Worm (Caenorhabditis elegans) whole organism, late embryonic: ENCODE measurements around the gene plrg-1.

Experiments
- F13H6.1 ChIP-seq: sonication (generic microtip); optimal IDR thresholded peaks from 2 replicates; lab custom pipeline; 2016; ENCODE audit warnings: missing genetic modification characterization, missing compliant biosample characterization
- K02D7.2 ChIP-seq: sonication (generic microtip); optimal IDR thresholded peaks from 2 replicates; lab custom pipeline; 2017; ENCODE audit warnings: mild to moderate bottlenecking, missing genetic modification characterization, missing compliant biosample characterization
- Y22D7AL.16 ChIP-seq: sonication (generic microtip); optimal IDR thresholded peaks from 2 replicates; lab custom pipeline; 2016; ENCODE audit warnings: missing genetic modification characterization, missing compliant biosample characterization
- ceh-14 ChIP-seq: sonication (generic microtip); optimal IDR thresholded peaks from 2 replicates; lab custom pipeline; 2016; ENCODE audit warnings: missing genotype, missing genetic modification characterization, missing compliant biosample characterization
- ceh-18 ChIP-seq: sonication (generic microtip); optimal IDR thresholded peaks from 2 replicates; lab custom pipeline; 2016; ENCODE audit warnings: missing genetic modification characterization, missing compliant biosample characterization
- ceh-19 ChIP-seq: fragments of 200-800 bp; sonication (Bioruptor generic); optimal IDR thresholded peaks from 2 replicates; lab custom pipeline; 2018; ENCODE audit warnings: mild to moderate bottlenecking, missing genetic modification characterization, missing compliant biosample characterization
- ceh-2 ChIP-seq: sonication (generic microtip); optimal IDR thresholded peaks from 2 replicates; lab custom pipeline; 2016; ENCODE audit warnings: missing genotype, missing genetic modification characterization, missing compliant biosample characterization
- ceh-22 ChIP-seq: sonication (generic microtip); optimal IDR thresholded peaks from 2 replicates; lab custom pipeline; 2017; ENCODE audit warnings: missing biosample characterization, missing genetic modification characterization
- ceh-24 ChIP-seq: sonication (generic microtip); optimal IDR thresholded peaks from 2 replicates; lab custom pipeline; 2016; ENCODE audit warnings: mild to moderate bottlenecking, missing genetic modification characterization, missing compliant biosample characterization
- ceh-48 ChIP-seq: sonication (generic microtip); optimal IDR thresholded peaks from 2 replicates; lab custom pipeline; 2016; ENCODE audit warnings: missing genetic modification characterization, inconsistent platforms, missing compliant biosample characterization
- ceh-6 ChIP-seq: fragments of 200-800 bp; sonication (Bioruptor generic); optimal IDR thresholded peaks from 2 replicates; lab custom pipeline; 2018; ENCODE audit warnings: mild to moderate bottlenecking, missing genetic modification characterization, missing compliant biosample characterization
- elt-4 ChIP-seq: sonication (generic microtip); optimal IDR thresholded peaks from 2 replicates; lab custom pipeline; 2016; ENCODE audit warnings: missing genetic modification characterization, missing compliant biosample characterization
- ets-4 ChIP-seq: sonication (generic microtip); optimal IDR thresholded peaks from 2 replicates; lab custom pipeline; 2016; ENCODE audit warnings: missing genetic modification characterization, missing compliant biosample characterization
- eyg-1 ChIP-seq: sonication (generic microtip); optimal IDR thresholded peaks from 2 replicates; lab custom pipeline; 2016; ENCODE audit warnings: missing genotype, missing genetic modification characterization, missing compliant biosample characterization
- fax-1 ChIP-seq: sonication (generic microtip); optimal IDR thresholded peaks from 2 replicates; lab custom pipeline; 2016; ENCODE audit warnings: missing genotype, missing genetic modification characterization, missing compliant biosample characterization
- fkh-10 ChIP-seq: fragments of 150-350 bp; optimal IDR thresholded peaks from 2 replicates; lab custom pipeline; 2014; ENCODE audit warnings: missing biosample characterization, missing genetic modification reagents, missing genetic modification characterization
- gmeb-2 ChIP-seq: sonication (generic microtip); optimal IDR thresholded peaks from 2 replicates; lab custom pipeline; 2016; ENCODE audit warnings: missing genetic modification characterization, inconsistent platforms, missing compliant biosample characterization
- hlh-15 ChIP-seq: sonication (generic microtip); optimal IDR thresholded peaks from 2 replicates; lab custom pipeline; 2016; ENCODE audit warnings: missing genetic modification characterization, missing compliant biosample characterization
- hlh-30 ChIP-seq: sonication (generic microtip); optimal IDR thresholded peaks from 2 replicates; lab custom pipeline; 2017; ENCODE audit warnings: antibody characterized with exemption, missing genetic modification characterization, missing compliant biosample characterization; ENCODE audit not compliant: insufficient read depth
- hlh-6 ChIP-seq: sonication (generic microtip); optimal IDR thresholded peaks from 2 replicates; lab custom pipeline; 2016; ENCODE audit warnings: missing genotype, missing genetic modification characterization, missing compliant biosample characterization
- hlh-8 ChIP-seq: sonication (generic microtip); optimal IDR thresholded peaks from 2 replicates; lab custom pipeline; 2016; ENCODE audit warnings: missing genotype, missing genetic modification characterization, missing compliant biosample characterization
- madf-2 ChIP-seq: sonication (generic microtip); optimal IDR thresholded peaks from 2 replicates; lab custom pipeline; 2017; ENCODE audit warnings: missing genetic modification characterization, missing compliant biosample characterization
- nfya-1 ChIP-seq: sonication (generic microtip); optimal IDR thresholded peaks from 2 replicates; lab custom pipeline; 2017; ENCODE audit warnings: missing genetic modification characterization, mild to moderate bottlenecking, missing compliant biosample characterization, antibody characterized with exemption, moderate library complexity
- nhr-11 ChIP-seq: fragments of 150-350 bp; optimal IDR thresholded peaks from 2 replicates; lab custom pipeline; 2014; ENCODE audit warnings: missing biosample characterization, missing genetic modification characterization
- nhr-232 ChIP-seq: sonication (generic microtip); optimal IDR thresholded peaks from 2 replicates; lab custom pipeline; 2016; ENCODE audit warnings: missing genetic modification characterization, missing compliant biosample characterization
- odd-2 ChIP-seq: sonication (generic microtip); optimal IDR thresholded peaks from 2 replicates; lab custom pipeline; 2017; ENCODE audit warnings: antibody characterized with exemption, mild to moderate bottlenecking, missing genetic modification characterization, missing compliant biosample characterization
- pag-3 ChIP-seq: sonication (generic microtip); optimal IDR thresholded peaks from 2 replicates; lab custom pipeline; 2016; ENCODE audit warnings: missing compliant biosample characterization, missing genetic modification characterization, borderline replicate concordance
- pax-1 ChIP-seq: fragments of 150-350 bp; optimal IDR thresholded peaks from 2 replicates; lab custom pipeline; 2014; ENCODE audit warnings: missing biosample characterization, missing genetic modification characterization
- pha-4 ChIP-seq: fragments of 150-350 bp; optimal IDR thresholded peaks from 2 replicates; lab custom pipeline; 2018; ENCODE audit warnings: missing biosample characterization, missing genetic modification reagents, missing genetic modification characterization
- pqm-1 ChIP-seq: sonication (generic microtip); optimal IDR thresholded peaks from 2 replicates; lab custom pipeline; 2016; ENCODE audit warnings: missing genetic modification characterization, missing compliant biosample characterization
- ref-2 ChIP-seq: sonication (generic microtip); optimal IDR thresholded peaks from 2 replicates; lab custom pipeline; 2016; ENCODE audit warnings: missing genetic modification characterization, missing compliant biosample characterization
- sox-2 ChIP-seq: fragments of 200-800 bp; sonication (Bioruptor generic); IDR thresholded peaks from 2 replicates; pipeline ENCODE4 v1.3.6; 2022; ENCODE audit warnings: missing genetic modification reagents, missing genetic modification characterization, missing compliant biosample characterization
- syd-9 ChIP-seq: sonication (generic microtip); optimal IDR thresholded peaks from 2 replicates; lab custom pipeline; 2016; ENCODE audit warnings: mild to moderate bottlenecking, missing genetic modification characterization, moderate library complexity, missing compliant biosample characterization
- ttx-3 ChIP-seq: sonication (generic microtip); optimal IDR thresholded peaks from 2 replicates; lab custom pipeline; 2016; ENCODE audit warnings: missing genetic modification reagents, missing genetic modification characterization, missing compliant biosample characterization
- unc-3 ChIP-seq, 2 experiments: fragments of 200-800 bp in 1 of 2; sonication (Bioruptor generic) in 1 of 2; sonication (generic microtip) in 1 of 2; conservative IDR thresholded peaks in 1 of 2; optimal IDR thresholded peaks in 1 of 2; 2 replicates each; pipeline versions ENCODE4 v1.3.6 to Lab custom; 2016 to 2022; ENCODE audit warnings: missing compliant biosample characterization in 2 of 2, missing genetic modification characterization in 2 of 2, missing genetic modification reagents in 1 of 2
- unc-42 ChIP-seq: sonication (generic microtip); optimal IDR thresholded peaks from 2 replicates; lab custom pipeline; 2016; ENCODE audit warnings: missing genotype, missing genetic modification characterization, missing compliant biosample characterization
- unc-55 ChIP-seq: sonication (generic microtip); optimal IDR thresholded peaks from 2 replicates; lab custom pipeline; 2017; ENCODE audit warnings: missing biosample characterization, missing genetic modification reagents, missing genetic modification characterization
- unc-86 ChIP-seq: sonication (generic microtip); optimal IDR thresholded peaks from 2 replicates; lab custom pipeline; 2016; ENCODE audit warnings: missing genetic modification characterization, missing compliant biosample characterization

The plrg-1 gene

ce11 chrV:10807862-10808327 lies at the start of gene plrg-1 (continued):
- peak; percentile 49 for TF ChIP-seq pax-1
- no peak for TF ChIP-seq pha-4 (tag; lab: Kevin White, UChicago)
- peak; percentile 71 for TF ChIP-seq ceh-22 (tag; lab: Kevin White, UChicago)
- TF ChIP-seq ceh-48 (tag; lab: Kevin White, UChicago) = peak; percentile 58
- TF ChIP-seq fkh-10 (GFP tag; lab: Kevin White, UChicago) = peak; percentile 22
- peak; percentile 83 for TF ChIP-seq ttx-3 (tag; lab: Kevin White, UChicago)
- peak; percentile 46 for TF ChIP-seq pqm-1 (tag; lab: Kevin White, UChicago)
- peak; percentile 91 for TF ChIP-seq hlh-6 (tag; lab: Kevin White, UChicago)
- TF ChIP-seq F13H6.1 (tag; lab: Kevin White, UChicago) = peak; percentile 77
- peak; percentile 79 for TF ChIP-seq madf-2 (tag; lab: Kevin White, UChicago)
- TF ChIP-seq unc-86 (tag; lab: Kevin White, UChicago) = peak; percentile 85
- TF ChIP-seq Y22D7AL.16 = peak; percentile 63
- TF ChIP-seq syd-9 (tag; lab: Kevin White, UChicago) = peak; percentile 79
- TF ChIP-seq ceh-6 = peak; percentile 82
- TF ChIP-seq ceh-14 (tag; lab: Kevin White, UChicago) = peak; percentile 95
- no peak for TF ChIP-seq ceh-24
- TF ChIP-seq unc-55 = peak; percentile 11

DNA sequence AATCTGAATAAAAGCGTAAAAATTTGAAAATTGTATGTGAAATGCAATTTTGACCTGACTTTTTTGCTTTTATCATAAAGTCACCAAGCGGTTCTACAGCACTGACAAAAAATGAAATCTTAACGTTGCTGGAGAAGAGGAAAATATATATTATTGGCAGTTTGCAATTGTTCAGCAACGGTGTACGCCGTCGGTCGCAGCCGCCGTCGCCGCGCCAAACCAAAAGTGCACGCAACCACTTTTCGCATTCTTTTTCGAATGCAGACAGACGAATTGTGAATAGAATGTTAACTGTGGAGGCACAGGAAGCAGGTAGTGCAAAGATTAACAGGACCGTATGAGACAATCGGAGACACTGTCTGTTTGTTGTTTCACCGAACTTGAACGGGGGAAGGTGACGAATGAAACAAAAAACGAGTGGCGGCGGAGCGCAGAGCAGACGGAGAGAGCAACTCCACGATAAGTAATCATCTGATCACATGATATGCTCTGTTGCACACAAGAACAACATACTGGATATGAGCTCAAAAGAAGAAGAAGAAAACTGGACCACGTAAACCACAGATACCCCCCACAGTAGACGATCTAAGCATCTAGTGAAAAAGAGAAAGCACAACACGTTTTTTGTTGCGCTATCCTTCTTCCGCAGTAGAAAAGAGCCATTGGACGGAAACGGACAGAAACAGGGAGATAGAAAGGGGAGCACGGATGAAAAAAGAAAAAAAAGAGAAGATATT lies 49.4 kb upstream of the plrg-1 start:
- TF ChIP-seq ref-2 (tag; lab: Kevin White, UChicago) (no peak), ceh-18 (peak; percentile 45), unc-42 (tag; lab: Kevin White, UChicago) (peak; percentile 29), K02D7.2 (tag; lab: Kevin White, UChicago) (peak; percentile 21), hlh-30 (tag; lab: Kevin White, UChicago) (peak; percentile 27)

ce11 chrV:10855363-10855762 lies 47.7 kb upstream of the plrg-1 start:
- TF ChIP-seq ceh-24 (no peak), pqm-1 (tag; lab: Kevin White, UChicago) (peak; percentile 35)

- no peak for TF ChIP-seq ets-4 (tag; lab: Kevin White, UChicago)
- TF ChIP-seq ceh-19 (GFP tag; lab: Kevin White, UChicago) = no peak
- TF ChIP-seq unc-3 (GFP tag; conservative IDR thresholded peaks at IDR 0.05; lab: Robert Waterston, UW) = no peak
- TF ChIP-seq unc-3 (tag; optimal IDR thresholded peaks at IDR 0.05; lab: Kevin White, UChicago) = no peak
- TF ChIP-seq eyg-1 = no peak
- no peak for TF ChIP-seq nhr-11 (tag; lab: Kevin White, UChicago)
- TF ChIP-seq elt-4 (tag; lab: Kevin White, UChicago) = no peak
- TF ChIP-seq ceh-48 (tag; lab: Kevin White, UChicago) = no peak
- no peak for TF ChIP-seq ttx-3 (tag; lab: Kevin White, UChicago)
- no peak for TF ChIP-seq gmeb-2 (tag; lab: Kevin White, UChicago)
- TF ChIP-seq nfya-1 (tag; lab: Kevin White, UChicago) = no peak
- no peak for TF ChIP-seq nhr-232 (tag; lab: Kevin White, UChicago)
- no peak for TF ChIP-seq ceh-24
- no peak for TF ChIP-seq odd-2 (tag; lab: Kevin White, UChicago)
- no peak for TF ChIP-seq fax-1
- TF ChIP-seq, all 69 proteins: peak for 0
Observed at ce11 chrV:10854197-10854596, 46.5 kb upstream of the plrg-1 start.

DNA sequence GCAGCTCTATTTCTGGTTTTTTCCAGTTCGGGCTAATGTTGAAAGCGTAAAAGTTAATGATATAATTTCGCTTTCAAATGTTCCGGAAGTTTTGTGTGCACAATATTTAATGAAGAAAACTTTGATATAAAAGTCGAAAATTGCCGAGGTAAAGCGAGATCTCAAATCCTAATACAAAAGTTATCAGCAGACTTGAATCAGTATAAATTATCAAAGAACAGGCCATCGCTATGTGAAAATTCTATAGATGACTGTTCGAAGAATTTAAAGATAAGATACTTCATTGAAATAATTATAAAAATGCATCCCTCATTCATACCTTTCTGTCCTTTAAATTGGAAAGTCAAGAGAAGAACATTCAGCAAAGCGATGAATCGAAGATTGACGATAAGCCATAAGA lies 39.2 kb upstream of the plrg-1 start, which contains the start of gene C29A12.6:
Gene C29A12.6, plus strand, starts transcription at position 301 of the 400 bp plus-strand sequence.
- TF ChIP-seq pqm-1 (tag; lab: Kevin White, UChicago) = no peak
- no peak for TF ChIP-seq odd-2 (tag; lab: Kevin White, UChicago)
- TF ChIP-seq syd-9 (tag; lab: Kevin White, UChicago) = no peak
- TF ChIP-seq ceh-2 (tag; lab: Kevin White, UChicago) = no peak
- no peak for TF ChIP-seq hlh-8 (tag; lab: Kevin White, UChicago)
- TF ChIP-seq unc-86 (tag; lab: Kevin White, UChicago) = no peak
- no peak for TF ChIP-seq hlh-6 (tag; lab: Kevin White, UChicago)
- no peak for TF ChIP-seq hlh-30 (tag; lab: Kevin White, UChicago)
- TF ChIP-seq madf-2 (tag; lab: Kevin White, UChicago) = no peak
- no peak for TF ChIP-seq nhr-11 (tag; lab: Kevin White, UChicago)
- TF ChIP-seq pag-3 (tag; lab: Kevin White, UChicago) = no peak
- no peak for TF ChIP-seq pha-4 (tag; lab: Kevin White, UChicago)
- no peak for TF ChIP-seq ets-4 (tag; lab: Kevin White, UChicago)
- no peak for TF ChIP-seq sox-2 (GFP tag; lab: Robert Waterston, UW)
- no peak for TF ChIP-seq elt-4 (tag; lab: Kevin White, UChicago)
- TF ChIP-seq hlh-15 (tag; lab: Kevin White, UChicago) = no peak
- no peak for TF ChIP-seq gmeb-2 (tag; lab: Kevin White, UChicago)
